Worm (Caenorhabditis elegans) whole organism, midembryonic: ENCODE results near the gene F13H10.1.

Source experiments
- T22C8.4 ChIP-seq: fragments of 200-800 bp; sonication (Bioruptor generic); IDR thresholded peaks from 2 replicates; pipeline ENCODE4 v1.3.6; 2022; ENCODE audit warnings: missing genetic modification characterization, missing compliant biosample characterization
- cog-1 ChIP-seq: sonication (generic microtip); optimal IDR thresholded peaks from 2 replicates; lab custom pipeline; 2016; ENCODE audit warnings: missing genetic modification characterization, missing compliant biosample characterization
- flt-1 ChIP-seq: fragments of 200-800 bp; sonication (Bioruptor generic); IDR thresholded peaks from 2 replicates; pipeline ENCODE4 v1.3.6; 2022; ENCODE audit warnings: missing genetic modification characterization, missing compliant biosample characterization
- klf-2 ChIP-seq: fragments of 200-800 bp; sonication (Bioruptor generic); conservative IDR thresholded peaks from 2 replicates; pipeline ENCODE4 v1.3.6; 2022; ENCODE audit warnings: missing genetic modification reagents, missing genetic modification characterization, missing compliant biosample characterization
- ref-1 ChIP-seq: fragments of 200-800 bp; sonication (Bioruptor generic); conservative IDR thresholded peaks from 2 replicates; pipeline ENCODE4 v1.3.6; 2022; ENCODE audit warnings: missing genetic modification reagents, missing genetic modification characterization, missing compliant biosample characterization
- tab-1 ChIP-seq: fragments of 200-800 bp; sonication (Bioruptor generic); IDR thresholded peaks from 2 replicates; pipeline ENCODE4 v1.3.6; 2022; ENCODE audit warnings: missing genetic modification characterization, missing compliant biosample characterization
- ztf-23 ChIP-seq: fragments of 200-800 bp; sonication (Bioruptor generic); IDR thresholded peaks from 2 replicates; pipeline ENCODE4 v1.3.6; 2022; ENCODE audit warnings: missing genetic modification reagents, missing genetic modification characterization, missing compliant biosample characterization
- ztf-29 ChIP-seq: fragments of 200-800 bp; sonication (Bioruptor generic); IDR thresholded peaks from 2 replicates; pipeline ENCODE4 v1.3.6; 2022; ENCODE audit warnings: missing genetic modification reagents, missing genetic modification characterization, missing compliant biosample characterization

DNA sequence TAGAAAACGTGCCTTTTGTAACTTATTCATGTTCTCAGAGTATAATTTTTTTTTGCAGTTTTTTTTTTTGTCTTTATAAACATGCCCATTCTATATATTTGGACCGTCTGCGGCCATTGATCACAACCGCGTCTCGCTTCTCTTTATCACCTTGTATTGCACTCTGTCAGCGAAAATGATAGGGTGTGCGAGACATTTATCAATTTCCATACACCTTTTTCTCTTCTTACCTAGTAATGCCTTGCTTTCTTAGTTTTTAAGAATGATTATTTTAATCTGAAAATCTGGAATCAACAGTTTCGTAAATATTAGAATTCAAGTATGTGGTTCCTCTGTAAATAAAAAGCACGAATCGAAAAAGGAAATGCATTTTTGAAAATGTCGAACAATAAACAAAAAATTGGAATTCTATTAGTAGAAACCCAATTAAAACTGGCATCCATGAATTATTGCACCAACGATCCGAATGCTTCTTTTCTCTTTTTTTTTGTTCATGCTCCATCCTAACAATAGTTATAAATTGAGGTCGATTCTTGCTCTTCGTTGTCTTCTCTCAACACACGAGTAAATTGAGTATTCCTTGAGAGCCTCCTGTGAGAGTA is 32.8 kb downstream of the F13H10.1 start:
- TF ChIP-seq klf-2 (GFP tag; lab: Robert Waterston, UW) (no peak), ztf-29 (GFP tag; lab: Robert Waterston, UW) (no peak), ztf-23 (no peak), flt-1 (GFP tag; lab: Robert Waterston, UW) (no peak), T22C8.4 (GFP tag; lab: Robert Waterston, UW) (no peak), cog-1 (tag; lab: Kevin White, UChicago) (no peak), tab-1 (GFP tag; lab: Robert Waterston, UW) (no peak), ref-1 (GFP tag; lab: Robert Waterston, UW) (no peak)
